Worm (Caenorhabditis elegans) whole organism, L1 larva: ENCODE results near the gene Y17D7B.2.

Experiments used
- ama-1 ChIP-seq: fragments of 150-350 bp; optimal IDR thresholded peaks from 2 replicates; lab custom pipeline; 2014
- efl-1 ChIP-seq, 4 experiments: fragments of 150-350 bp; optimal IDR thresholded peaks in 3 of 4; peaks in 1 of 4; 1 replicate in 1 of 4; 2 replicates in 3 of 4; lab custom pipeline; 2014; ENCODE audit warnings: missing biosample characterization in 2 of 4, missing genetic modification characterization in 2 of 4, missing genetic modification reagents in 2 of 4
- fkh-10 ChIP-seq: sonication (generic microtip); optimal IDR thresholded peaks from 2 replicates; lab custom pipeline; 2017; ENCODE audit warnings: missing biosample characterization, missing genetic modification reagents, missing genetic modification characterization
- fkh-4 ChIP-seq: sonication (generic microtip); optimal IDR thresholded peaks from 2 replicates; lab custom pipeline; 2016; ENCODE audit warnings: missing compliant biosample characterization, missing genetic modification characterization, borderline replicate concordance
- lin-39 ChIP-seq: fragments of 150-350 bp; optimal IDR thresholded peaks from 2 replicates; lab custom pipeline; 2014; ENCODE audit warnings: missing biosample characterization, missing genetic modification reagents, missing genetic modification characterization
- mdl-1 ChIP-seq, 2 experiments: fragments of 150-350 bp; optimal IDR thresholded peaks; 2 replicates each; lab custom pipeline; 2014 to 2017; ENCODE audit warnings: missing biosample characterization in 2 of 2, missing genetic modification characterization in 2 of 2, inconsistent platforms in 1 of 2
- mep-1 ChIP-seq: fragments of 150-350 bp; optimal IDR thresholded peaks from 2 replicates; lab custom pipeline; 2014; ENCODE audit warnings: missing biosample characterization, missing genetic modification characterization
- nhr-84 ChIP-seq: sonication (generic microtip); optimal IDR thresholded peaks from 2 replicates; lab custom pipeline; 2017; ENCODE audit warnings: missing biosample characterization, missing genetic modification characterization
- nhr-90 ChIP-seq: sonication (generic microtip); optimal IDR thresholded peaks from 2 replicates; lab custom pipeline; 2016; ENCODE audit warnings: mild to moderate bottlenecking, missing genetic modification characterization, missing compliant biosample characterization; ENCODE audit not compliant: poor library complexity
- skn-1 ChIP-seq: fragments of 150-350 bp; optimal IDR thresholded peaks from 2 replicates; lab custom pipeline; 2014; ENCODE audit warnings: missing biosample characterization, missing genetic modification characterization

ce11 chrV:18819643-18820042 is 32.1 kb downstream of the Y17D7B.2 start, which contains the start of gene ncs-5:
- no peak for TF ChIP-seq mdl-1 (tag; optimal IDR thresholded peaks at IDR 0.05; lab: Kevin White, UChicago)
- no peak for TF ChIP-seq nhr-90 (tag; lab: Kevin White, UChicago)
- no peak for TF ChIP-seq ama-1
- no peak for TF ChIP-seq fkh-4 (tag; lab: Kevin White, UChicago)
- TF ChIP-seq efl-1 (optimal IDR thresholded peaks at IDR 0.05; lab: Kevin White, UChicago), result no peak
- no peak for TF ChIP-seq efl-1 (GFP tag; optimal IDR thresholded peaks at IDR 0.05 in 1 of 2; lab: Kevin White, UChicago)
- TF ChIP-seq skn-1 (tag; lab: Kevin White, UChicago), result no peak
- no peak for TF ChIP-seq lin-39 (tag; lab: Kevin White, UChicago)
- no peak for TF ChIP-seq mep-1 (tag; lab: Kevin White, UChicago)
- no peak for TF ChIP-seq nhr-84
- TF ChIP-seq fkh-10 (GFP tag; lab: Kevin White, UChicago), result no peak
